Worm (Caenorhabditis elegans) whole organism, mixed stage, embryonic: ENCODE data around the gene sre-6.

Experiments used
- M03D4.4 ChIP-seq: sonication (generic microtip); optimal IDR thresholded peaks from 2 replicates; lab custom pipeline; 2017; ENCODE audit warnings: mild to moderate bottlenecking, missing genetic modification characterization, missing compliant biosample characterization
- bed-3 ChIP-seq: fragments of 200-800 bp; sonication (Bioruptor generic); optimal IDR thresholded peaks from 3 replicates; lab custom pipeline; 2018; ENCODE audit warnings: mild to moderate bottlenecking, missing genetic modification characterization, moderate library complexity, missing compliant biosample characterization
- blmp-1 ChIP-seq: fragments of 150-350 bp; optimal IDR thresholded peaks from 2 replicates; lab custom pipeline; 2014; ENCODE audit warnings: missing biosample characterization, missing genetic modification characterization
- ceh-39 ChIP-seq: fragments of 150-350 bp; optimal IDR thresholded peaks from 2 replicates; lab custom pipeline; 2014; ENCODE audit warnings: missing biosample characterization, missing genetic modification characterization
- ceh-43 ChIP-seq: fragments of 200-800 bp; sonication (Bioruptor generic); optimal IDR thresholded peaks from 2 replicates; lab custom pipeline; 2018; ENCODE audit warnings: mild to moderate bottlenecking, missing genetic modification characterization, moderate library complexity, missing compliant biosample characterization
- ceh-83 ChIP-seq: fragments of 200-800 bp; sonication (Bioruptor generic); optimal IDR thresholded peaks from 2 replicates; lab custom pipeline; 2018; ENCODE audit warnings: mild to moderate bottlenecking, missing genetic modification characterization, missing compliant biosample characterization
- cnd-1 ChIP-seq: fragments of 200-800 bp; sonication (Bioruptor generic); optimal IDR thresholded peaks from 2 replicates; lab custom pipeline; 2018; ENCODE audit warnings: mild to moderate bottlenecking, missing genetic modification characterization, missing compliant biosample characterization
- drap-1 ChIP-seq: fragments of 200-800 bp; sonication (Bioruptor generic); optimal IDR thresholded peaks from 3 replicates; lab custom pipeline; 2018; ENCODE audit warnings: mild to moderate bottlenecking, missing genetic modification characterization, missing compliant biosample characterization
- elt-1 ChIP-seq: sonication (generic microtip); optimal IDR thresholded peaks from 2 replicates; lab custom pipeline; 2017; ENCODE audit warnings: missing genetic modification characterization, mild to moderate bottlenecking, missing compliant biosample characterization, antibody characterized with exemption, moderate library complexity, borderline replicate concordance; ENCODE audit not compliant: insufficient read depth
- elt-3 ChIP-seq: fragments of 150-350 bp; optimal IDR thresholded peaks from 2 replicates; lab custom pipeline; 2014; ENCODE audit warnings: missing biosample characterization, missing genetic modification characterization
- flh-1 ChIP-seq: fragments of 200-800 bp; sonication (Bioruptor generic); optimal IDR thresholded peaks from 2 replicates; lab custom pipeline; 2018; ENCODE audit warnings: mild to moderate bottlenecking, missing genetic modification characterization, moderate library complexity, missing compliant biosample characterization
- ham-2 ChIP-seq: fragments of 200-800 bp; sonication (Bioruptor generic); optimal IDR thresholded peaks from 2 replicates; lab custom pipeline; 2018; ENCODE audit warnings: mild to moderate bottlenecking, missing genetic modification characterization, missing compliant biosample characterization
- hlh-1 ChIP-seq: fragments of 150-350 bp; optimal IDR thresholded peaks from 2 replicates; lab custom pipeline; 2014; ENCODE audit warnings: missing biosample characterization, missing genetic modification reagents, missing genetic modification characterization
- lin-13 ChIP-seq: fragments of 150-350 bp; optimal IDR thresholded peaks from 2 replicates; lab custom pipeline; 2014; ENCODE audit warnings: missing biosample characterization, missing genetic modification characterization
- lin-32 ChIP-seq: fragments of 200-800 bp; sonication (Bioruptor generic); optimal IDR thresholded peaks from 2 replicates; lab custom pipeline; 2018; ENCODE audit warnings: mild to moderate bottlenecking, missing genetic modification characterization, missing compliant biosample characterization
- lsy-2 ChIP-seq: fragments of 150-350 bp; optimal IDR thresholded peaks from 2 replicates; lab custom pipeline; 2014; ENCODE audit warnings: missing biosample characterization, missing genetic modification characterization
- mab-5 ChIP-seq: fragments of 150-350 bp; optimal IDR thresholded peaks from 2 replicates; lab custom pipeline; 2014; ENCODE audit warnings: missing biosample characterization, missing genetic modification characterization
- mep-1 ChIP-seq: fragments of 150-350 bp; optimal IDR thresholded peaks from 2 replicates; lab custom pipeline; 2017; ENCODE audit warnings: missing biosample characterization, missing genetic modification reagents, missing genetic modification characterization, inconsistent platforms
- mls-2 ChIP-seq: sonication (generic microtip); optimal IDR thresholded peaks from 2 replicates; lab custom pipeline; 2016; ENCODE audit warnings: mild to moderate bottlenecking, missing genetic modification characterization, moderate library complexity, missing compliant biosample characterization
- nhr-12 ChIP-seq: fragments of 150-350 bp; optimal IDR thresholded peaks from 2 replicates; lab custom pipeline; 2014; ENCODE audit warnings: missing biosample characterization, missing genetic modification characterization
- nhr-2 ChIP-seq: fragments of 150-350 bp; optimal IDR thresholded peaks from 2 replicates; lab custom pipeline; 2014; ENCODE audit warnings: missing biosample characterization, missing genetic modification characterization
- nhr-237 ChIP-seq: fragments of 150-350 bp; optimal IDR thresholded peaks from 2 replicates; lab custom pipeline; 2014; ENCODE audit warnings: missing biosample characterization, missing genetic modification characterization
- nhr-28 ChIP-seq: fragments of 150-350 bp; optimal IDR thresholded peaks from 2 replicates; lab custom pipeline; 2014; ENCODE audit warnings: missing biosample characterization, missing genetic modification characterization
- nhr-76 ChIP-seq: sonication (generic microtip); optimal IDR thresholded peaks from 2 replicates; lab custom pipeline; 2017; ENCODE audit warnings: missing biosample characterization, missing genetic modification characterization
- pha-4 ChIP-seq: fragments of 150-350 bp; optimal IDR thresholded peaks from 2 replicates; lab custom pipeline; 2018; ENCODE audit warnings: missing biosample characterization, missing genetic modification reagents, missing genetic modification characterization
- sem-2 ChIP-seq: fragments of 200-800 bp; sonication (Bioruptor generic); optimal IDR thresholded peaks from 2 replicates; lab custom pipeline; 2018; ENCODE audit warnings: mild to moderate bottlenecking, missing genetic modification characterization, missing compliant biosample characterization
- snpc-4 ChIP-seq: fragments of 150-350 bp; optimal IDR thresholded peaks from 2 replicates; lab custom pipeline; 2014; ENCODE audit warnings: missing biosample characterization, missing genetic modification characterization
- sptf-1 ChIP-seq: sonication (generic microtip); optimal IDR thresholded peaks from 2 replicates; lab custom pipeline; 2017; ENCODE audit warnings: mild to moderate bottlenecking, missing genetic modification characterization, moderate library complexity, missing compliant biosample characterization
- tbx-8 ChIP-seq: fragments of 200-800 bp; sonication (Bioruptor generic); optimal IDR thresholded peaks from 2 replicates; lab custom pipeline; 2018; ENCODE audit warnings: mild to moderate bottlenecking, missing genetic modification characterization, moderate library complexity, missing compliant biosample characterization
- unc-39 ChIP-seq: fragments of 150-350 bp; optimal IDR thresholded peaks from 2 replicates; lab custom pipeline; 2014; ENCODE audit warnings: missing biosample characterization, missing genetic modification characterization
- zip-8 ChIP-seq: fragments of 150-350 bp; optimal IDR thresholded peaks from 2 replicates; lab custom pipeline; 2014; ENCODE audit warnings: missing biosample characterization, missing genetic modification characterization
- ztf-11 ChIP-seq: fragments of 150-350 bp; optimal IDR thresholded peaks from 2 replicates; lab custom pipeline; 2014; ENCODE audit warnings: missing biosample characterization, missing genetic modification characterization

sre-6 gene

DNA sequence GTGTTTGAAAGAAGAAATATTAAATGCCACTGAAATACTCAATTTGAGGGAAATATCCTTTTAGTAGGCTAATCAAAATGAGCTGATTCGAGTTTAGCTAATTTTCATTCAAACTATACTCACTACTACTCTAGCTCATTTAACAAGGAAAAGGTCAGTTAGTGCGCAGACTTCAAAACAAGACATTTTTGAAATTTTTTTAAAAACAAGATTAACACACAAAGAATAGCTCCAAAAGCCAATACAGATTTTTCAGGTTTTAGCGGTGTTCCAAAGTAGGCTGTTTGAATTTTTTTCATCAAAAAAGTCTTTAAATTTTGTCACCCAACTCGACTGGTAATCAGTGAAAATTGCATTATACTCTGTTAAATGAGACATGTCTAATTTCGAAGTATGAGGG, 1.8 kb downstream of the sre-6 start:
- TF ChIP-seq hlh-1 (tag; lab: Kevin White, UChicago), result no peak
- TF ChIP-seq ceh-39 (tag; lab: Kevin White, UChicago), result no peak
- TF ChIP-seq tbx-8 (GFP tag; lab: Kevin White, UChicago), result no peak
- no peak for TF ChIP-seq bed-3 (GFP tag; lab: Kevin White, UChicago)
- no peak for TF ChIP-seq nhr-2
- TF ChIP-seq ceh-83 (GFP tag; lab: Kevin White, UChicago), result no peak
- no peak for TF ChIP-seq mab-5 (tag; lab: Kevin White, UChicago)
- no peak for TF ChIP-seq nhr-28
- no peak for TF ChIP-seq elt-3 (tag; lab: Kevin White, UChicago)
- no peak for TF ChIP-seq lin-32 (GFP tag; lab: Kevin White, UChicago)

DNA sequence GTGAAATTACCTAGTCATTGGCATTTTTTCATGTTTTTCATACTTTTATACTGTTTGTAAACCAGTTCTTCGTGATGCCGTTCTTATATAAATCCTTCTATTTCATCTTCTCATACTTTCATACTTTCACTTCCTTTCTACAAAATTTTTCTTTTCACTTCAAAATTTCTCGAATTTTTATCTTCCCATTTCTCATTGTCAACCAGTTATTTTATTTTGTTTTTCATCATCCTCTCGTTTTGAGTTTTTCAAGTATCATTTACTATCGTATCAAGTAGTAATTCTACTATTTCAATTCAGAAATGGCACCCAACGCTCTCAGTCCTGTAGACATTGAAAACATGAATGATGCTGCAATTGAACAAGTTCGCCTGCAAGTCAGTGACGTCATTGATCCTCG, 3.9 kb downstream of the sre-6 start, which contains the start of gene F28H7.8:
Gene F28H7.8, plus strand, starts transcription at position 301 of the 400 bp plus-strand sequence.
- TF ChIP-seq nhr-28, result no peak
- no peak for TF ChIP-seq mab-5 (tag; lab: Kevin White, UChicago)
- no peak for TF ChIP-seq sptf-1 (tag; lab: Kevin White, UChicago)
- no peak for TF ChIP-seq zip-8 (tag; lab: Kevin White, UChicago)
- TF ChIP-seq lin-13 (tag; lab: Kevin White, UChicago), result no peak
- TF ChIP-seq elt-1, result no peak
- no peak for TF ChIP-seq ceh-43 (GFP tag; lab: Kevin White, UChicago)
- TF ChIP-seq M03D4.4 (tag; lab: Kevin White, UChicago), result no peak
- no peak for TF ChIP-seq ham-2 (GFP tag; lab: Kevin White, UChicago)
- TF ChIP-seq pha-4 (tag; lab: Kevin White, UChicago), result no peak
- TF ChIP-seq bed-3 (GFP tag; lab: Kevin White, UChicago), result no peak
- no peak for TF ChIP-seq blmp-1 (tag; lab: Kevin White, UChicago)
- no peak for TF ChIP-seq nhr-12 (tag; lab: Kevin White, UChicago)
- no peak for TF ChIP-seq cnd-1 (tag; lab: Kevin White, UChicago)
- no peak for TF ChIP-seq nhr-237
- TF ChIP-seq ceh-83 (GFP tag; lab: Kevin White, UChicago), result no peak
- TF ChIP-seq hlh-1 (tag; lab: Kevin White, UChicago), result no peak
- TF ChIP-seq mls-2 (tag; lab: Kevin White, UChicago), result no peak
- no peak for TF ChIP-seq nhr-76
- no peak for TF ChIP-seq sem-2 (GFP tag; lab: Kevin White, UChicago)

ce11 chrV:10757128-10757527, 5.5 kb downstream of the sre-6 start:
- TF ChIP-seq nhr-237 (no peak), nhr-28 (no peak), ztf-11 (tag; lab: Kevin White, UChicago) (no peak), nhr-2 (no peak), snpc-4 (tag; lab: Kevin White, UChicago) (no peak), nhr-12 (tag; lab: Kevin White, UChicago) (no peak), ceh-83 (GFP tag; lab: Kevin White, UChicago) (no peak), ceh-43 (GFP tag; lab: Kevin White, UChicago) (no peak), tbx-8 (GFP tag; lab: Kevin White, UChicago) (no peak), sptf-1 (tag; lab: Kevin White, UChicago) (no peak), mls-2 (tag; lab: Kevin White, UChicago) (no peak), mep-1 (no peak)
- TF ChIP-seq, all 35 proteins: peak for 0

ce11 chrV:10756698-10757097, 5.9 kb downstream of the sre-6 start, which contains the start of gene irld-6:
TSS of gene irld-6 (minus strand) at chrV:10756798.
- TF ChIP-seq nhr-76 (no peak), cnd-1 (tag; lab: Kevin White, UChicago) (no peak), nhr-12 (tag; lab: Kevin White, UChicago) (no peak), ham-2 (GFP tag; lab: Kevin White, UChicago) (no peak), ceh-83 (GFP tag; lab: Kevin White, UChicago) (no peak), ztf-11 (tag; lab: Kevin White, UChicago) (no peak), drap-1 (GFP tag; lab: Kevin White, UChicago) (no peak), M03D4.4 (tag; lab: Kevin White, UChicago) (no peak), pha-4 (tag; lab: Kevin White, UChicago) (no peak), nhr-28 (no peak), sptf-1 (tag; lab: Kevin White, UChicago) (no peak), hlh-1 (tag; lab: Kevin White, UChicago) (no peak), flh-1 (GFP tag; lab: Kevin White, UChicago) (no peak)
- TF ChIP-seq, all 35 proteins: peak for 0

DNA sequence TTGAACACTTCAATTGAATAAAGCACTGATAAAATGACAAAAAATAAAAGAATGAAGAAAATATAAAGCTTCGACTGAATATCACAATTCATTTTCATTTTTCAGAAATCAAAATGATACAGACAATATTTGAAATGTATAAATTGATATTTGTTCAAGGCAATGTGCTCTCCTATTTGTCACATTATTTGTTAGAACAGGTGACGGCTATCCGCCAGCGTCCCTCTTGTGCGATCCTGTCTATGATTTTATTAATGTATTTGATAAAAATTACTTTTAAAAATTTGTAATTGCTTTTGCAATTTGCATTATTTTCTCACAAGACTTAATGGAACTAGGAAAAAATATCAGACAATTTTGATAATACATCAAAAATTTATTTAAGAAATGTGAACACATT, 8.5 kb downstream of the sre-6 start, which contains the start of gene F28H7.7:
Gene F28H7.7, minus strand, starts transcription at position 101 of the 400 bp plus-strand sequence.
- TF ChIP-seq ceh-83 (GFP tag; lab: Kevin White, UChicago), result no peak
- no peak for TF ChIP-seq snpc-4 (tag; lab: Kevin White, UChicago)
- no peak for TF ChIP-seq bed-3 (GFP tag; lab: Kevin White, UChicago)
- TF ChIP-seq unc-39 (tag; lab: Kevin White, UChicago), result no peak
- no peak for TF ChIP-seq elt-3 (tag; lab: Kevin White, UChicago)
- no peak for TF ChIP-seq mep-1
- TF ChIP-seq flh-1 (GFP tag; lab: Kevin White, UChicago), result no peak
- TF ChIP-seq lsy-2, result no peak
- TF ChIP-seq mab-5 (tag; lab: Kevin White, UChicago), result no peak
- no peak for TF ChIP-seq pha-4 (tag; lab: Kevin White, UChicago)
- TF ChIP-seq ceh-39 (tag; lab: Kevin White, UChicago), result no peak
- TF ChIP-seq ztf-11 (tag; lab: Kevin White, UChicago), result no peak
- TF ChIP-seq ham-2 (GFP tag; lab: Kevin White, UChicago), result no peak
